Worm (Caenorhabditis elegans): ENCODE data around the gene pgp-3.

- no peak for TF ChIP-seq nhr-12 (tag; optimal IDR thresholded peaks at IDR 0.05)
- TF ChIP-seq ces-1 (GFP tag; optimal IDR thresholded peaks at IDR 0.05), result no peak
- TF ChIP-seq skn-1 (tag; optimal IDR thresholded peaks at IDR 0.05), result no peak
- TF ChIP-seq jun-1 (tag; optimal IDR thresholded peaks at IDR 0.05), result no peak
- TF ChIP-seq nhr-90 (tag; optimal IDR thresholded peaks at IDR 0.05; ENCODE audit: poor library complexity), result no peak
- TF ChIP-seq snpc-4 (tag; optimal IDR thresholded peaks at IDR 0.05), result no peak
- TF ChIP-seq unc-30 (tag; optimal IDR thresholded peaks at IDR 0.05), result no peak
- TF ChIP-seq xbp-1 (tag; optimal IDR thresholded peaks at IDR 0.05), result no peak
Observed at ce11 chrX:11340478-11340877, 11.5 kb upstream of the pgp-3 start.
